Worm (Caenorhabditis elegans) whole organism, midembryonic: Measurements from ENCODE around the gene mpst-4.

Experiments
- flt-1 ChIP-seq: fragments of 200-800 bp; sonication (Bioruptor generic); IDR thresholded peaks from 2 replicates; pipeline ENCODE4 v1.3.6; 2022; ENCODE audit warnings: missing genetic modification characterization, missing compliant biosample characterization
- med-1 ChIP-seq: sonication (generic microtip); optimal IDR thresholded peaks from 2 replicates; lab custom pipeline; 2017; ENCODE audit warnings: missing genetic modification characterization, mild to moderate bottlenecking, missing compliant biosample characterization, antibody characterized with exemption, missing genetic modification reagents; ENCODE audit not compliant: insufficient read depth
- ztf-29 ChIP-seq: fragments of 200-800 bp; sonication (Bioruptor generic); IDR thresholded peaks from 2 replicates; pipeline ENCODE4 v1.3.6; 2022; ENCODE audit warnings: missing genetic modification reagents, missing genetic modification characterization, missing compliant biosample characterization

ce11 chrII:4904778-4905177, 41.5 kb upstream of the mpst-4 start, which contains the start of gene btbd-10:
- TF ChIP-seq flt-1 (GFP tag; lab: Robert Waterston, UW) (no peak), med-1 (GFP tag; lab: Kevin White, UChicago) (no peak), ztf-29 (GFP tag; lab: Robert Waterston, UW) (no peak)
